Worm (Caenorhabditis elegans): ENCODE data around the gene sdz-13.

- TF ChIP-seq him-1 (tag; optimal IDR thresholded peaks at IDR 0.05), result no peak
- no peak for TF ChIP-seq dao-5 (tag; optimal IDR thresholded peaks at IDR 0.05)
These were observed 36.6 kb downstream of the sdz-13 start, which contains the start of gene T11G6.5 for ce11 chrIV:10842705-10843364.

All from whole organism, L4/young adult.